Worm (Caenorhabditis elegans): ENCODE data around the gene C03B8.3.

C03B8.3 gene

ce11 chrIII:7724433-7724832 lies 12.3 kb downstream of the C03B8.3 start:
- TF ChIP-seq snpc-4 (tag; optimal IDR thresholded peaks at IDR 0.05) (no peak), unc-39 (tag; optimal IDR thresholded peaks at IDR 0.05) (no peak), peb-1 (tag; optimal IDR thresholded peaks at IDR 0.05) (no peak), lsy-2 (tag; optimal IDR thresholded peaks at IDR 0.05) (peak in 1 of 2 experiments; percentile 28), lin-39 (tag; optimal IDR thresholded peaks at IDR 0.05) (no peak), Y55F3AM.14 (GFP tag; optimal IDR thresholded peaks at IDR 0.05) (no peak), sma-9 (GFP tag; optimal IDR thresholded peaks at IDR 0.05) (peak; percentile 69), sma-9 (tag; optimal IDR thresholded peaks at IDR 0.05) (no peak), ceh-82 (tag; optimal IDR thresholded peaks at IDR 0.05) (no peak), blmp-1 (tag; optimal IDR thresholded peaks at IDR 0.05; ENCODE audit: insufficient read depth) (no peak), skn-1 (tag; optimal IDR thresholded peaks at IDR 0.05) (no peak), unc-55 (GFP tag; optimal IDR thresholded peaks at IDR 0.05) (peak; percentile 78), ceh-16 (tag; optimal IDR thresholded peaks at IDR 0.05) (no peak), ztf-4 (tag; optimal IDR thresholded peaks at IDR 0.05) (no peak), nhr-129 (tag; optimal IDR thresholded peaks at IDR 0.05) (no peak), mbf-1 (tag; optimal IDR thresholded peaks at IDR 0.05) (no peak), ztf-1 (GFP tag; conservative IDR thresholded peaks at IDR 0.05) (no peak), fos-1 (tag; optimal IDR thresholded peaks at IDR 0.05) (peak; percentile 19), mdl-1 (tag; optimal IDR thresholded peaks at IDR 0.05) (peak in 1 of 2 experiments; percentile 9), ama-1 (optimal IDR thresholded peaks at IDR 0.05) (no peak), ztf-11 (tag; optimal IDR thresholded peaks at IDR 0.05) (no peak), nhr-237 (tag; optimal IDR thresholded peaks at IDR 0.05) (no peak), R02D3.7 (tag; optimal IDR thresholded peaks at IDR 0.05) (no peak), crh-2 (tag; optimal IDR thresholded peaks at IDR 0.05) (peak; percentile 24), F13H6.1 (tag; optimal IDR thresholded peaks at IDR 0.05) (peak; percentile 27), mab-5 (tag; optimal IDR thresholded peaks at IDR 0.05) (peak; percentile 39), ZK546.5 (tag; optimal IDR thresholded peaks at IDR 0.05) (no peak), C34F6.9 (tag; optimal IDR thresholded peaks at IDR 0.05) (no peak), zag-1 (tag; optimal IDR thresholded peaks at IDR 0.05) (peak; percentile 8), nhr-25 (tag; optimal IDR thresholded peaks at IDR 0.05) (no peak), dmd-4 (tag; optimal IDR thresholded peaks at IDR 0.05) (no peak), nhr-21 (tag; optimal IDR thresholded peaks at IDR 0.05) (peak; percentile 39), aly-2 (tag; optimal IDR thresholded peaks at IDR 0.05) (no peak), lin-13 (GFP tag; optimal IDR thresholded peaks at IDR 0.05) (no peak), elt-3 (tag; optimal IDR thresholded peaks at IDR 0.05) (no peak), nhr-12 (tag; optimal IDR thresholded peaks at IDR 0.05) (no peak), sma-3 (GFP tag; optimal IDR thresholded peaks at IDR 0.05) (no peak), egl-27 (tag; optimal IDR thresholded peaks at IDR 0.05) (peak; percentile 2), nhr-10 (tag; optimal IDR thresholded peaks at IDR 0.05) (no peak), alr-1 (tag; optimal IDR thresholded peaks at IDR 0.05) (no peak), nhr-6 (tag; optimal IDR thresholded peaks at IDR 0.05) (no peak), gmeb-1 (tag; optimal IDR thresholded peaks at IDR 0.05) (no peak), nhr-23 (tag; optimal IDR thresholded peaks at IDR 0.05) (no peak), sem-4 (tag; optimal IDR thresholded peaks at IDR 0.05) (peak; percentile 66), nhr-77 (tag; optimal IDR thresholded peaks at IDR 0.05) (no peak), nhr-11 (tag; optimal IDR thresholded peaks at IDR 0.05) (no peak), elt-1 (tag; optimal IDR thresholded peaks at IDR 0.05) (no peak), unc-62 (GFP tag; optimal IDR thresholded peaks at IDR 0.05) (no peak), lin-11 (tag; optimal IDR thresholded peaks at IDR 0.05) (no peak)
